Worm (Caenorhabditis elegans): Measurements from ENCODE around the gene T26A5.6.

T26A5.6 gene

DNA sequence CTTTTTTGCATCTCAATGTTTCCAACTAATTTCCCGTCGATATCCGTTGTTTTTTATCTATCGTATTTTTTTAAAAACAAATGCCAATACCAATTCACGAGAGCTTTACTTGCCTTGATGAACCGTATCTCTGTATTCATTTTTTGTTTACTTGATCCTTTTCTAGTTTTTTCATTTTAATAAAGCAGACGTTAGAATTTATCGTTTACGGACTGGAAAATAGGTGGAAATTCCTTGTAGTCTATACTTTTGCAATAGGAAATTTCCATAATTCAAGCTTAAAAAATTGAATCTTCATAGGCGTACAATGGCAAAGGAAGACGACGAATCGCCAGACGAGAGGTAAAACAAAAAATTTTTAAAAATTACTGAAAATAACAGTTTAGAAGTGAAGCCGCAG is 9.3 kb upstream of the T26A5.6 start, which contains the start of gene algn-1:
Gene algn-1, plus strand, starts transcription at position 301 of the 400 bp plus-strand sequence.
- TF ChIP-seq akir-1 (GFP tag; optimal IDR thresholded peaks at IDR 0.05), result no peak
- no peak for TF ChIP-seq F57C9.4 (tag; optimal IDR thresholded peaks at IDR 0.05)
- TF ChIP-seq ztf-26 (tag; optimal IDR thresholded peaks at IDR 0.05), result no peak
- TF ChIP-seq F23B12.7 (tag; optimal IDR thresholded peaks at IDR 0.05; ENCODE audit: insufficient read depth), result no peak
- TF ChIP-seq Y67H2A.10 (GFP tag; conservative IDR thresholded peaks at IDR 0.05), result no peak
- TF ChIP-seq B0336.3 (GFP tag; IDR thresholded peaks at IDR 0.05), result no peak
- TF ChIP-seq F33H1.4 (GFP tag; IDR thresholded peaks at IDR 0.05), result no peak
- TF ChIP-seq rec-8 (tag; optimal IDR thresholded peaks at IDR 0.05), result no peak

ce11 chrIII:6454183-6454582 is 3.7 kb upstream of the T26A5.6 start, which contains the start of gene jhdm-1:
Gene jhdm-1, plus strand, starts transcription at chrIII:6454483.
- TF ChIP-seq fkh-3 (tag; optimal IDR thresholded peaks at IDR 0.05) (no peak), hmg-1.2 (GFP tag; IDR thresholded peaks at IDR 0.05) (no peak), lin-35 (GFP tag; optimal IDR thresholded peaks at IDR 0.05) (no peak), ceh-100 (GFP tag; IDR thresholded peaks at IDR 0.05) (no peak), cebp-2 (GFP tag; IDR thresholded peaks at IDR 0.05) (no peak), Y56A3A.18 (GFP tag; IDR thresholded peaks at IDR 0.05) (no peak), F57C9.4 (tag; optimal IDR thresholded peaks at IDR 0.05) (no peak), ceh-91 (GFP tag; IDR thresholded peaks at IDR 0.05) (no peak), K11D2.4 (GFP tag; IDR thresholded peaks at IDR 0.05) (no peak)

DNA sequence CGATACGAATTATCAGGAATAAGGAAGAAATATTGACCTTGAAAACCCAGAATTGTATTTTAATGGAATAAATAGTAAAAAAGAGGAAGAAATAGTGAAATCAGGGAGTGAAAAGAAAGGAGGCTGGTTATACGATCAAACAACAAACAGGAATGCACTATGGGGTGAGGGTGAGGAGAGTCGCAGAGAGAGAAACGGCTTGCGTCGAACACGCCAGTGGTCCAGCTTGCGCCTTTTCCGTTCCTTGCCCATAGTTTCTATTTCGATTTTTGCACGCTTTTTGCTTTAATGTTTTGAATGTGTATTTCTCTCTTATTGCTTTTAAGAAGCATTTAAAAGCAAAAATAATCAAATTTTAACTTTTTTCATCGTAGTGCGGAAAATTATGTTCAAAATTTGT is 3.2 kb upstream of the T26A5.6 start:
- TF ChIP-seq F33H1.4 (GFP tag; IDR thresholded peaks at IDR 0.05), result peak; percentile 57; the same call in 1 of the 2 replicates
- TF ChIP-seq sptf-2 (GFP tag; optimal IDR thresholded peaks at IDR 0.05), result no peak
- no peak for TF ChIP-seq F22D6.2 (tag; optimal IDR thresholded peaks at IDR 0.05)
- no peak for TF ChIP-seq cebp-1 (GFP tag; IDR thresholded peaks at IDR 0.05)
- TF ChIP-seq cebp-1 (tag; optimal IDR thresholded peaks at IDR 0.05), result peak; percentile 81
- peak; percentile 94 for TF ChIP-seq ztf-18 (tag; optimal IDR thresholded peaks at IDR 0.05)
- peak; percentile 55; the same call in 1 of the 2 replicates for TF ChIP-seq ceh-91 (GFP tag; IDR thresholded peaks at IDR 0.05)
- peak; percentile 52 for TF ChIP-seq lin-40 (tag; optimal IDR thresholded peaks at IDR 0.05)
- TF ChIP-seq B0336.3 (GFP tag; IDR thresholded peaks at IDR 0.05), result peak; percentile 62
- no peak for TF ChIP-seq F37B4.10 (GFP tag; IDR thresholded peaks at IDR 0.05)
- peak; percentile 49 for TF ChIP-seq dpl-1 (GFP tag; optimal IDR thresholded peaks at IDR 0.05)
- TF ChIP-seq sea-2 (GFP tag; IDR thresholded peaks at IDR 0.05), result no peak
- no peak for TF ChIP-seq nhr-120 (GFP tag; IDR thresholded peaks at IDR 0.05)
- peak; percentile 9 for TF ChIP-seq somi-1 (GFP tag; optimal IDR thresholded peaks at IDR 0.05)
- peak; percentile 68; the same call in 1 of the 2 replicates for TF ChIP-seq hmg-1.2 (GFP tag; IDR thresholded peaks at IDR 0.05)
- no peak for TF ChIP-seq fkh-3 (tag; optimal IDR thresholded peaks at IDR 0.05)
- TF ChIP-seq lin-26 (GFP tag; IDR thresholded peaks at IDR 0.05), result peak; percentile 17; the same call in 1 of the 2 replicates
- TF ChIP-seq ekl-4 (GFP tag; IDR thresholded peaks at IDR 0.05), result no peak
- no peak for TF ChIP-seq let-526 (GFP tag; IDR thresholded peaks at IDR 0.05)
- no peak for TF ChIP-seq athp-1 (tag; optimal IDR thresholded peaks at IDR 0.05)
- TF ChIP-seq nfya-2 (GFP tag; IDR thresholded peaks at IDR 0.05), result no peak
- TF ChIP-seq zfh-2 (GFP tag; conservative IDR thresholded peaks at IDR 0.05), result peak; percentile 88
- TF ChIP-seq die-1 (tag; optimal IDR thresholded peaks at IDR 0.05), result peak; percentile 53
- TF ChIP-seq tlf-1 (GFP tag; optimal IDR thresholded peaks at IDR 0.05), result peak; percentile 36
- peak; percentile 65 for TF ChIP-seq lsl-1 (GFP tag; optimal IDR thresholded peaks at IDR 0.05)
- 0 out of 2 replicates have a peak, but pooled peaks have one; percentile 39 for TF ChIP-seq madf-3 (GFP tag; IDR thresholded peaks at IDR 0.05)
- peak; percentile 55; the same call in 1 of the 2 replicates for TF ChIP-seq Y53G8AR.9 (GFP tag; conservative IDR thresholded peaks at IDR 0.05)
- TF ChIP-seq lir-1 (GFP tag; conservative IDR thresholded peaks at IDR 0.05), result no peak; the same call in 1 of the 2 replicates
- TF ChIP-seq attf-6 (GFP tag; IDR thresholded peaks at IDR 0.05), result peak; percentile 21; the same call in 1 of the 2 replicates
- no peak for TF ChIP-seq C17E4.6 (GFP tag; IDR thresholded peaks at IDR 0.05)
- TF ChIP-seq egrh-3 (GFP tag; IDR thresholded peaks at IDR 0.05), result peak; percentile 43; the same call in 1 of the 2 replicates
- no peak for TF ChIP-seq ztf-26 (tag; optimal IDR thresholded peaks at IDR 0.05)
- peak; percentile 73 for TF ChIP-seq snpc-3.4 (tag; optimal IDR thresholded peaks at IDR 0.05)
- peak; percentile 44 for TF ChIP-seq pha-4 (tag; optimal IDR thresholded peaks at IDR 0.05)
- peak; percentile 49 for TF ChIP-seq F23B12.7 (tag; optimal IDR thresholded peaks at IDR 0.05; ENCODE audit: insufficient read depth)
